Worm (Caenorhabditis elegans) whole organism, young adult: Measurements from ENCODE around the gene nlp-28.
A peak's percentile ranks its signal among the peaks of the same experiment; 100 is the strongest.

Experiments used
- F37B4.10 ChIP-seq: fragments of 200-800 bp; sonication (Bioruptor generic); IDR thresholded peaks from 2 replicates; pipeline ENCODE4 v1.3.6; 2022; ENCODE audit warnings: missing genetic modification characterization, missing compliant biosample characterization
- Y67H2A.10 ChIP-seq: fragments of 200-800 bp; sonication (Bioruptor generic); conservative IDR thresholded peaks from 2 replicates; pipeline ENCODE4 v1.3.6; 2022; ENCODE audit warnings: missing genetic modification reagents, missing genetic modification characterization, missing compliant biosample characterization
- ccch-3 ChIP-seq: fragments of 200-800 bp; sonication (Bioruptor generic); optimal IDR thresholded peaks from 2 replicates; lab custom pipeline; 2018; ENCODE audit warnings: mild to moderate bottlenecking, missing genetic modification characterization, missing compliant biosample characterization
- efl-1 ChIP-seq: fragments of 150-350 bp; optimal IDR thresholded peaks from 2 replicates; lab custom pipeline; 2014; ENCODE audit warnings: missing biosample characterization, missing genetic modification reagents, missing genetic modification characterization
- egrh-3 ChIP-seq: fragments of 200-800 bp; sonication (Bioruptor generic); IDR thresholded peaks from 2 replicates; pipeline ENCODE4 v1.3.6; 2022; ENCODE audit warnings: missing genetic modification reagents, missing genetic modification characterization, missing compliant biosample characterization
- hlh-26 ChIP-seq: fragments of 200-800 bp; sonication (Bioruptor generic); conservative IDR thresholded peaks from 2 replicates; pipeline ENCODE4 v1.3.6; 2022; ENCODE audit warnings: missing genetic modification reagents, missing genetic modification characterization, missing compliant biosample characterization
- hmg-1.2 ChIP-seq: fragments of 200-800 bp; sonication (Bioruptor generic); IDR thresholded peaks from 2 replicates; pipeline ENCODE4 v1.3.6; 2022; ENCODE audit warnings: missing genetic modification reagents, missing genetic modification characterization, missing compliant biosample characterization
- madf-6 ChIP-seq: fragments of 200-800 bp; sonication (Bioruptor generic); IDR thresholded peaks from 2 replicates; pipeline ENCODE4 v1.3.6; 2022; ENCODE audit warnings: missing genetic modification reagents, missing genetic modification characterization, missing compliant biosample characterization
- nhr-120 ChIP-seq: fragments of 200-800 bp; sonication (Bioruptor generic); IDR thresholded peaks from 2 replicates; pipeline ENCODE4 v1.3.6; 2022; ENCODE audit warnings: missing genetic modification characterization, missing compliant biosample characterization
- nhr-179 ChIP-seq: sonication (generic microtip); optimal IDR thresholded peaks from 2 replicates; lab custom pipeline; 2016; ENCODE audit warnings: mild to moderate bottlenecking, missing genetic modification characterization, missing compliant biosample characterization
- pha-4 ChIP-seq: fragments of 150-350 bp; sonication (generic microtip); optimal IDR thresholded peaks from 2 replicates; lab custom pipeline; 2014; ENCODE audit warnings: missing biosample characterization, missing genetic modification reagents, missing genetic modification characterization
- snpc-1.3 ChIP-seq: sonication (generic microtip); optimal IDR thresholded peaks from 2 replicates; lab custom pipeline; 2017; ENCODE audit warnings: missing genetic modification characterization, mild to moderate bottlenecking, missing compliant biosample characterization, antibody characterized with exemption, moderate library complexity, missing genotype, missing genetic modification reagents; ENCODE audit not compliant: insufficient read depth
- snpc-4 ChIP-seq, 5 experiments: fragments of 150-350 bp in 1 of 5; sonication (generic microtip) in 4 of 5; optimal IDR thresholded peaks; 2 replicates each; lab custom pipeline; 2014 to 2018; ENCODE audit warnings: missing genetic modification characterization in 5 of 5, missing biosample characterization in 3 of 5, antibody characterized with exemption in 2 of 5, mild to moderate bottlenecking in 2 of 5, missing compliant biosample characterization in 2 of 5, missing genotype in 2 of 5, moderate library complexity in 2 of 5, missing genetic modification reagents in 1 of 5

DNA sequence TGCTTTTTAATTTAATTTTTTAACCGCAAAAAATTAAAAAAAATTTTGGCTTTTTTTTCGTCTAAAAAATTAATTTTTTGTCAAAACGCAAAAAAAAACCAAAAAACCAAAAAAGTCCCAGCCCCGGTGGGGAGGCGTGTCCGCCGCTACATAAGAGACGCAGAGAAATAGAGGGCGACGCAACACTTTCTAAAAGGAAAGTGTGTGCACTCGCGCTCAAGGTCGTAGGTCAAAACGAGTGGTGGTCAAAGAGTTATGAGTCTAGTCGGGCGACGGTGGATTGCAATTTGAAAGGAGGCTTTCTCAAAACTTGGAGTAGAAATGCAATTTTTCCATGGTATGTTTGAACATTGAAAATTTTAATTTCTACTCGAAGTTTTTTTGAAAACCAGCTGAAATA is 16.9 kb downstream of the nlp-28 start:
- TF ChIP-seq hmg-1.2 (peak; percentile 77), pha-4 (tag; lab: Kevin White, UChicago) (no peak), egrh-3 (GFP tag; lab: Robert Waterston, UW) (no peak), madf-6 (GFP tag; lab: Robert Waterston, UW) (peak; percentile 96), nhr-179 (tag; lab: Kevin White, UChicago) (no peak), snpc-1.3 (tag; lab: Kevin White, UChicago) (no peak), F37B4.10 (GFP tag; lab: Robert Waterston, UW) (no peak), ccch-3 (no peak), Y67H2A.10 (GFP tag; lab: Robert Waterston, UW) (no peak), snpc-4 (GFP tag; optimal IDR thresholded peaks at IDR 0.05; lab: Kevin White, UChicago) (no peak), snpc-4 (tag; optimal IDR thresholded peaks at IDR 0.05; lab: Kevin White, UChicago) (no peak), nhr-120 (GFP tag; lab: Robert Waterston, UW) (no peak), hlh-26 (GFP tag; lab: Robert Waterston, UW) (no peak), efl-1 (GFP tag; lab: Kevin White, UChicago) (peak; percentile 88)
